Worm (Caenorhabditis elegans) whole organism, young adult: ENCODE results near the gene F36H12.5.
"Not testable (repeated sequence)": the region's sequence is repeated elsewhere in the genome, so short reads cannot be mapped to it uniquely, and the experiment has no call there.

Source experiments
- B0035.1 ChIP-seq: sonication (generic microtip); optimal IDR thresholded peaks from 2 replicates; lab custom pipeline; 2016; ENCODE audit warnings: missing genetic modification characterization, mild to moderate bottlenecking, missing compliant biosample characterization, missing genotype, missing genetic modification reagents
- B0261.1 ChIP-seq: sonication (generic microtip); optimal IDR thresholded peaks from 2 replicates; lab custom pipeline; 2016; ENCODE audit warnings: mild to moderate bottlenecking, missing genetic modification characterization, moderate library complexity, missing compliant biosample characterization
- C17E4.6 ChIP-seq: fragments of 200-800 bp; sonication (Bioruptor generic); IDR thresholded peaks from 2 replicates; pipeline ENCODE4 v1.3.6; 2022; ENCODE audit warnings: missing genetic modification reagents, missing genetic modification characterization, missing compliant biosample characterization
- D2030.7 ChIP-seq: fragments of 200-800 bp; sonication (Bioruptor generic); IDR thresholded peaks from 2 replicates; pipeline ENCODE4 v1.3.6; 2022; ENCODE audit warnings: missing genetic modification reagents, missing genetic modification characterization, missing compliant biosample characterization
- F49E8.2 ChIP-seq: sonication (generic microtip); optimal IDR thresholded peaks from 3 replicates; lab custom pipeline; 2017; ENCODE audit warnings: missing genetic modification characterization, mild to moderate bottlenecking, missing compliant biosample characterization, antibody characterized with exemption, moderate library complexity; ENCODE audit not compliant: insufficient read depth
- F52B5.7 ChIP-seq: sonication (generic microtip); optimal IDR thresholded peaks from 2 replicates; lab custom pipeline; 2016; ENCODE audit warnings: mild to moderate bottlenecking, missing genetic modification characterization, missing compliant biosample characterization
- T07F8.4 ChIP-seq: sonication (generic microtip); optimal IDR thresholded peaks from 2 replicates; lab custom pipeline; 2016; ENCODE audit warnings: mild to moderate bottlenecking, missing genetic modification characterization, moderate library complexity, missing compliant biosample characterization
- Y53G8AR.9 ChIP-seq: fragments of 200-800 bp; sonication (Bioruptor generic); conservative IDR thresholded peaks from 2 replicates; pipeline ENCODE4 v1.3.6; 2022; ENCODE audit warnings: missing genetic modification reagents, missing genetic modification characterization, missing compliant biosample characterization
- Y95B8A.8 ChIP-seq: fragments of 200-800 bp; sonication (Bioruptor generic); IDR thresholded peaks from 2 replicates; pipeline ENCODE4 v1.3.6; 2022; ENCODE audit warnings: missing genetic modification reagents, missing genetic modification characterization, missing compliant biosample characterization
- ama-1 ChIP-seq, 3 experiments: fragments of 150-350 bp in 1 of 3; sonication (generic microtip) in 2 of 3; optimal IDR thresholded peaks; 2 replicates each; lab custom pipeline; 2014 to 2018; ENCODE audit warnings: missing biosample characterization in 2 of 3, missing genetic modification characterization in 2 of 3, missing genetic modification reagents in 2 of 3
- attf-3 ChIP-seq: fragments of 200-800 bp; sonication (Bioruptor generic); conservative IDR thresholded peaks from 2 replicates; pipeline ENCODE4 v1.3.6; 2022; ENCODE audit warnings: missing genetic modification reagents, missing genetic modification characterization, missing compliant biosample characterization
- attf-6 ChIP-seq: fragments of 200-800 bp; sonication (Bioruptor generic); IDR thresholded peaks from 2 replicates; pipeline ENCODE4 v1.3.6; 2022; ENCODE audit warnings: missing genetic modification reagents, missing genetic modification characterization, missing compliant biosample characterization
- cebp-1 ChIP-seq, 2 experiments: fragments of 200-800 bp in 1 of 2; sonication (Bioruptor generic) in 1 of 2; sonication (generic microtip) in 1 of 2; IDR thresholded peaks in 1 of 2; optimal IDR thresholded peaks in 1 of 2; 2 replicates each; pipeline versions ENCODE4 v1.3.6 to Lab custom; 2017 to 2022; ENCODE audit warnings: missing compliant biosample characterization in 2 of 2, missing genetic modification characterization in 2 of 2, mild to moderate bottlenecking in 1 of 2, missing genetic modification reagents in 1 of 2, moderate library complexity in 1 of 2
- ceh-100 ChIP-seq: fragments of 200-800 bp; sonication (Bioruptor generic); IDR thresholded peaks from 2 replicates; pipeline ENCODE4 v1.3.6; 2022; ENCODE audit warnings: missing genetic modification reagents, missing genetic modification characterization, missing compliant biosample characterization
- egl-18 ChIP-seq: fragments of 200-800 bp; sonication (Bioruptor generic); IDR thresholded peaks from 2 replicates; pipeline ENCODE4 v1.3.6; 2022; ENCODE audit warnings: missing genetic modification reagents, missing genetic modification characterization, missing compliant biosample characterization
- ekl-4 ChIP-seq: fragments of 200-800 bp; sonication (Bioruptor generic); IDR thresholded peaks from 2 replicates; pipeline ENCODE4 v1.3.6; 2022; ENCODE audit warnings: missing genetic modification reagents, missing genetic modification characterization, missing compliant biosample characterization
- gei-17 ChIP-seq: fragments of 200-800 bp; sonication (Bioruptor generic); optimal IDR thresholded peaks from 2 replicates; lab custom pipeline; 2018; ENCODE audit warnings: mild to moderate bottlenecking, missing genetic modification characterization, missing compliant biosample characterization
- him-1 ChIP-seq: sonication (generic microtip); optimal IDR thresholded peaks from 2 replicates; lab custom pipeline; 2016; ENCODE audit warnings: missing genotype, missing genetic modification reagents, missing genetic modification characterization, missing compliant biosample characterization
- hlh-12 ChIP-seq: sonication (generic microtip); optimal IDR thresholded peaks from 2 replicates; lab custom pipeline; 2016; ENCODE audit warnings: missing genetic modification characterization, missing compliant biosample characterization
- hmg-1.2 ChIP-seq: fragments of 200-800 bp; sonication (Bioruptor generic); IDR thresholded peaks from 2 replicates; pipeline ENCODE4 v1.3.6; 2022; ENCODE audit warnings: missing genetic modification reagents, missing genetic modification characterization, missing compliant biosample characterization
- hmg-20 ChIP-seq: fragments of 200-800 bp; sonication (Bioruptor generic); IDR thresholded peaks from 2 replicates; pipeline ENCODE4 v1.3.6; 2022; ENCODE audit warnings: missing genetic modification reagents, missing genetic modification characterization, missing compliant biosample characterization
- lsl-1 ChIP-seq: fragments of 200-800 bp; sonication (Bioruptor generic); optimal IDR thresholded peaks from 2 replicates; lab custom pipeline; 2018; ENCODE audit warnings: mild to moderate bottlenecking, missing genetic modification characterization, moderate library complexity, missing compliant biosample characterization
- madf-8 ChIP-seq: fragments of 200-800 bp; sonication (Bioruptor generic); conservative IDR thresholded peaks from 2 replicates; pipeline ENCODE4 v1.3.6; 2022; ENCODE audit warnings: missing genetic modification reagents, missing genetic modification characterization, missing compliant biosample characterization
- mcd-1 ChIP-seq: fragments of 200-800 bp; sonication (Bioruptor generic); IDR thresholded peaks from 2 replicates; pipeline ENCODE4 v1.3.6; 2022; ENCODE audit warnings: missing genetic modification reagents, missing genetic modification characterization, missing compliant biosample characterization
- pbrm-1 ChIP-seq: fragments of 200-800 bp; sonication (Bioruptor generic); IDR thresholded peaks from 2 replicates; pipeline ENCODE4 v1.3.6; 2022; ENCODE audit warnings: missing genetic modification reagents, missing genetic modification characterization, missing compliant biosample characterization
- pha-4 ChIP-seq: fragments of 150-350 bp; sonication (generic microtip); optimal IDR thresholded peaks from 2 replicates; lab custom pipeline; 2014; ENCODE audit warnings: missing biosample characterization, missing genetic modification reagents, missing genetic modification characterization
- rcor-1 ChIP-seq: fragments of 200-800 bp; sonication (Bioruptor generic); IDR thresholded peaks from 2 replicates; pipeline ENCODE4 v1.3.6; 2022; ENCODE audit warnings: missing genetic modification reagents, missing genetic modification characterization, missing compliant biosample characterization
- repo-1 ChIP-seq: sonication (generic microtip); optimal IDR thresholded peaks from 2 replicates; lab custom pipeline; 2017; ENCODE audit warnings: mild to moderate bottlenecking, missing genetic modification characterization, missing compliant biosample characterization
- sea-2 ChIP-seq: fragments of 200-800 bp; sonication (Bioruptor generic); IDR thresholded peaks from 2 replicates; pipeline ENCODE4 v1.3.6; 2022; ENCODE audit warnings: missing genetic modification characterization, missing compliant biosample characterization
- snpc-1.1 ChIP-seq: sonication (generic microtip); optimal IDR thresholded peaks from 2 replicates; lab custom pipeline; 2017; ENCODE audit warnings: missing genetic modification characterization, mild to moderate bottlenecking, missing compliant biosample characterization, antibody characterized with exemption, moderate library complexity, missing genotype, missing genetic modification reagents; ENCODE audit not compliant: insufficient read depth
- snpc-3.4 ChIP-seq: sonication (generic microtip); optimal IDR thresholded peaks from 2 replicates; lab custom pipeline; 2017; ENCODE audit warnings: missing genetic modification characterization, mild to moderate bottlenecking, missing compliant biosample characterization, antibody characterized with exemption, moderate library complexity, missing genotype, missing genetic modification reagents
- snpc-4 ChIP-seq, 5 experiments: fragments of 150-350 bp in 1 of 5; sonication (generic microtip) in 4 of 5; optimal IDR thresholded peaks; 2 replicates each; lab custom pipeline; 2014 to 2018; ENCODE audit warnings: missing genetic modification characterization in 5 of 5, missing biosample characterization in 3 of 5, antibody characterized with exemption in 2 of 5, mild to moderate bottlenecking in 2 of 5, missing compliant biosample characterization in 2 of 5, missing genotype in 2 of 5, moderate library complexity in 2 of 5, missing genetic modification reagents in 1 of 5
- sptf-2 ChIP-seq: fragments of 200-800 bp; sonication (Bioruptor generic); optimal IDR thresholded peaks from 2 replicates; lab custom pipeline; 2018; ENCODE audit warnings: mild to moderate bottlenecking, missing genetic modification characterization, missing compliant biosample characterization
- tbp1 ChIP-seq: fragments of 200-800 bp; sonication (Bioruptor generic); optimal IDR thresholded peaks from 2 replicates; lab custom pipeline; 2018; ENCODE audit warnings: mild to moderate bottlenecking, missing genetic modification characterization, missing compliant biosample characterization
- unc-130 ChIP-seq: sonication (generic microtip); optimal IDR thresholded peaks from 2 replicates; lab custom pipeline; 2016; ENCODE audit warnings: missing genetic modification reagents, missing genetic modification characterization, missing compliant biosample characterization
- unc-62 ChIP-seq: fragments of 150-350 bp; optimal IDR thresholded peaks from 2 replicates; lab custom pipeline; 2014; ENCODE audit warnings: missing biosample characterization, missing genetic modification reagents, missing genetic modification characterization
- zim-3 ChIP-seq: sonication (generic microtip); optimal IDR thresholded peaks from 2 replicates; lab custom pipeline; 2017; ENCODE audit warnings: mild to moderate bottlenecking, missing genetic modification characterization, moderate library complexity, missing compliant biosample characterization

Gene F36H12.5

ce11 chrIV:5309137-5309536 is 42.6 kb downstream of the F36H12.5 start:
- TF ChIP-seq snpc-4 (GFP tag; optimal IDR thresholded peaks at IDR 0.05; lab: Kevin White, UChicago) (peak; percentile 70), snpc-4 (tag; optimal IDR thresholded peaks at IDR 0.05; lab: Kevin White, UChicago) (peak; percentile 49 to 96 (median 83)), snpc-1.1 (peak; percentile 60)

- no peak for TF ChIP-seq sptf-2 (GFP tag; lab: Kevin White, UChicago)
- TF ChIP-seq unc-130 (GFP tag; lab: Kevin White, UChicago), result no peak
- no peak for TF ChIP-seq snpc-4 (GFP tag; optimal IDR thresholded peaks at IDR 0.05; lab: Kevin White, UChicago)
- TF ChIP-seq snpc-4 (tag; optimal IDR thresholded peaks at IDR 0.05; lab: Kevin White, UChicago), result no peak
- TF ChIP-seq ama-1 (optimal IDR thresholded peaks at IDR 0.05; lab: Kevin White, UChicago), result no peak
- TF ChIP-seq ama-1 (GFP tag; optimal IDR thresholded peaks at IDR 0.05; lab: Kevin White, UChicago), result no peak
- no peak for TF ChIP-seq cebp-1 (GFP tag; IDR thresholded peaks at IDR 0.05; lab: Robert Waterston, UW)
- no peak for TF ChIP-seq cebp-1 (tag; optimal IDR thresholded peaks at IDR 0.05; lab: Kevin White, UChicago)
- no peak for TF ChIP-seq hlh-12 (tag; lab: Kevin White, UChicago)
- TF ChIP-seq madf-8, result no peak
- TF ChIP-seq sea-2, result no peak
- TF ChIP-seq, all 124 proteins: peak for 0
Observed at ce11 chrIV:5309742-5310141, 43.2 kb downstream of the F36H12.5 start, which contains the start of gene ZK354.3. ZK354.3 (plus strand) TSS chrIV:5310042.

ce11 chrIV:5313011-5313410 is 46.4 kb downstream of the F36H12.5 start, which contains the start of the genes msp-59 and ZK354.2:
msp-59 (minus strand) TSS chrIV:5313111.
ZK354.2 (plus strand) TSS chrIV:5313405.
- not testable (repeated sequence) for TF ChIP-seq C17E4.6 (GFP tag; lab: Robert Waterston, UW); F52B5.7 (tag; lab: Kevin White, UChicago); unc-62 (GFP tag; lab: Kevin White, UChicago)
- TF ChIP-seq, all 124 proteins: peak for 0; not testable (repeated sequence) for 124

- not testable (repeated sequence) for TF ChIP-seq egl-18; Y53G8AR.9 (GFP tag; lab: Robert Waterston, UW); attf-3 (GFP tag; lab: Robert Waterston, UW)
Observed at ce11 chrIV:5316223-5316622, 49.6 kb downstream of the F36H12.5 start, which contains the start of gene msp-65. msp-65 (plus strand) TSS chrIV:5316523.

- peak; percentile 88 for TF ChIP-seq hmg-1.2 (GFP tag; lab: Robert Waterston, UW)
- no peak for TF ChIP-seq repo-1 (tag; lab: Kevin White, UChicago)
- TF ChIP-seq pha-4, result no peak
- TF ChIP-seq snpc-3.4 (tag; lab: Kevin White, UChicago), result peak; percentile 75
- peak; percentile 62 for TF ChIP-seq ceh-100 (GFP tag; lab: Robert Waterston, UW)
- peak; percentile 94 for TF ChIP-seq snpc-1.1
- peak; percentile 97 for TF ChIP-seq attf-6 (GFP tag; lab: Robert Waterston, UW)
- peak; percentile 40 for TF ChIP-seq lsl-1 (GFP tag; lab: Kevin White, UChicago)
- peak; percentile 45 for TF ChIP-seq F49E8.2 (tag; lab: Kevin White, UChicago)
- peak; percentile 63 for TF ChIP-seq ekl-4 (GFP tag; lab: Robert Waterston, UW)
- TF ChIP-seq Y95B8A.8, result 0 out of 2 replicates have a peak, but pooled peaks have one; percentile 36
- TF ChIP-seq Y53G8AR.9 (GFP tag; lab: Robert Waterston, UW), result 0 out of 2 replicates have a peak, but pooled peaks have one; percentile 40
- TF ChIP-seq zim-3 (tag; lab: Kevin White, UChicago), result no peak
- TF ChIP-seq hmg-20 (GFP tag; lab: Robert Waterston, UW), result peak; percentile 28; the same call in 1 of the 2 replicates
- peak; percentile 85 for TF ChIP-seq pbrm-1 (GFP tag; lab: Robert Waterston, UW)
- no peak for TF ChIP-seq gei-17 (GFP tag; lab: Kevin White, UChicago)
- peak; percentile 4 for TF ChIP-seq B0261.1
- TF ChIP-seq T07F8.4 (tag; lab: Kevin White, UChicago), result no peak
- TF ChIP-seq D2030.7 (GFP tag; lab: Robert Waterston, UW), result peak; percentile 94
- TF ChIP-seq tbp1 (GFP tag; lab: Kevin White, UChicago), result peak; percentile 78
- TF ChIP-seq B0035.1 (tag; lab: Kevin White, UChicago), result no peak
- peak; percentile 51; the same call in 1 of the 2 replicates for TF ChIP-seq mcd-1 (GFP tag; lab: Robert Waterston, UW)
- peak; percentile 82 for TF ChIP-seq rcor-1
- TF ChIP-seq madf-8, result 0 out of 2 replicates have a peak, but pooled peaks have one; percentile 23
- peak; percentile 44 for TF ChIP-seq him-1
Observed at ce11 chrIV:5317106-5317505, 50.5 kb downstream of the F36H12.5 start.
